Fruit fly (Drosophila melanogaster) whole organism: ENCODE data around the gene CG3473.
A peak's percentile ranks its signal among the peaks of the same experiment; 100 is the strongest.

Experiments used
- CG8478 ChIP-seq: fragments of >200 bp; optimal IDR thresholded peaks from 2 replicates; lab custom pipeline; 2018; ENCODE audit warnings: inconsistent platforms
- Dll ChIP-seq: fragments of >200 bp; optimal IDR thresholded peaks from 2 replicates; lab custom pipeline; 2017
- EcR ChIP-seq, 2 experiments: fragments of >200 bp; optimal IDR thresholded peaks; 2 replicates each; lab custom pipeline; 2017; ENCODE audit warnings: missing biosample characterization in 2 of 2, missing genetic modification characterization in 2 of 2, missing genetic modification reagents in 2 of 2
- pan ChIP-seq: fragments of >200 bp; optimal IDR thresholded peaks from 2 replicates; lab custom pipeline; 2017
- psq ChIP-seq: fragments of >200 bp; optimal IDR thresholded peaks from 2 replicates; lab custom pipeline; 2017
- usp ChIP-seq: fragments of >200 bp; optimal IDR thresholded peaks from 2 replicates; lab custom pipeline; 2017; ENCODE audit warnings: missing biosample characterization, missing genetic modification characterization, mixed read lengths

- TF ChIP-seq usp (GFP tag; lab: Kevin White, UChicago), result no peak
- TF ChIP-seq psq (lab: Kevin White, UChicago), result no peak
- no peak for TF ChIP-seq pan (lab: Kevin White, UChicago)
- TF ChIP-seq Dll (lab: Kevin White, UChicago), result peak; percentile 12
- no peak for TF ChIP-seq CG8478
- no peak for TF ChIP-seq EcR (GFP tag; optimal IDR thresholded peaks at IDR 0.05; lab: Kevin White, UChicago)
Observed at dm6 chr2L:14552819-14553218, 10.7 kb downstream of the CG3473 start.
